Worm (Caenorhabditis elegans): ENCODE measurements around the gene ddn-2.

Gene ddn-2

DNA sequence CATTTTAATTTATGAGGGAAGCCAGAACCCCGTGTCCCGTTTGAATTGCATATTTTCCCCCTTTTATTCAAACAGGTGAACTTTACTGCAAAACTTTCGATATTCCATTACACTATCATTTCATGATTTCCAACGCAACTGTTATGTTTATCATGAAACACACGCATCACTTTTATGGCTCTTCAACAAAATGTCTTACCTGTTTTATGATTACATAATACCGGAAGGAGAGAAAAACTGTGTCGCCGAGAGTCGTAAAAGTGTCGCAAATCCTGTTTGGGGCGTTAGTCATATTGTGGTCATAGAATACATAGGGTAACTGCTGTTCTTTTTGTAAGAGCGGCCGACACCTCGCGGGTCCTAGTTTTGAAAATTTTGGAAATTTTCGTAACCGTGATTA, 16.5 kb upstream of the ddn-2 start:
- TF ChIP-seq Y5F2A.4 (GFP tag; optimal IDR thresholded peaks at IDR 0.05) = no peak
- no peak for TF ChIP-seq Y75B8A.6 (GFP tag; IDR thresholded peaks at IDR 0.05)
- TF ChIP-seq pqm-1 (tag; optimal IDR thresholded peaks at IDR 0.05) = peak; percentile 74
- TF ChIP-seq ces-1 (GFP tag; optimal IDR thresholded peaks at IDR 0.05) = no peak
- TF ChIP-seq F26F4.8 (GFP tag; conservative IDR thresholded peaks at IDR 0.05) = no peak
- no peak for TF ChIP-seq madf-5 (GFP tag; IDR thresholded peaks at IDR 0.05)
- no peak for TF ChIP-seq dmd-8 (GFP tag; IDR thresholded peaks at IDR 0.05)
- no peak for TF ChIP-seq nhr-6 (tag; optimal IDR thresholded peaks at IDR 0.05)
- TF ChIP-seq daf-16 (GFP tag; optimal IDR thresholded peaks at IDR 0.05) = no peak
- peak; percentile 88 for TF ChIP-seq daf-16 (tag; optimal IDR thresholded peaks at IDR 0.05)
- no peak for TF ChIP-seq lin-1 (GFP tag; IDR thresholded peaks at IDR 0.05)
- no peak for TF ChIP-seq lir-3 (tag; optimal IDR thresholded peaks at IDR 0.05)
- no peak for TF ChIP-seq sdz-12 (GFP tag; optimal IDR thresholded peaks at IDR 0.05)
- TF ChIP-seq lim-7 (GFP tag; IDR thresholded peaks at IDR 0.05) = no peak
- no peak for TF ChIP-seq aly-2 (tag; optimal IDR thresholded peaks at IDR 0.05)
- TF ChIP-seq skn-1 (tag; optimal IDR thresholded peaks at IDR 0.05) = no peak
- TF ChIP-seq jun-1 (tag; optimal IDR thresholded peaks at IDR 0.05) = no peak
- no peak for TF ChIP-seq dmd-9 (GFP tag; IDR thresholded peaks at IDR 0.05)
- no peak for TF ChIP-seq zip-11 (GFP tag; IDR thresholded peaks at IDR 0.05)
- peak; percentile 88 for TF ChIP-seq php-3 (GFP tag; IDR thresholded peaks at IDR 0.05)
- no peak for TF ChIP-seq ceh-28 (tag; optimal IDR thresholded peaks at IDR 0.05)
- peak; percentile 27 for TF ChIP-seq hlh-11 (tag; optimal IDR thresholded peaks at IDR 0.05)
- TF ChIP-seq dmd-6 (GFP tag; IDR thresholded peaks at IDR 0.05) = peak; percentile 26; the same call in 1 of the 2 replicates
- TF ChIP-seq duxl-1 (tag; optimal IDR thresholded peaks at IDR 0.05; ENCODE audit: poor library complexity) = no peak
- no peak for TF ChIP-seq ztf-7 (tag; optimal IDR thresholded peaks at IDR 0.05)
- TF ChIP-seq pha-4 (GFP tag; IDR thresholded peaks at IDR 0.05) = no peak
- no peak for TF ChIP-seq pha-4 (tag; optimal IDR thresholded peaks at IDR 0.05)
- peak; percentile 74 for TF ChIP-seq nhr-28 (tag; optimal IDR thresholded peaks at IDR 0.05)
- TF ChIP-seq nhr-102 (tag; optimal IDR thresholded peaks at IDR 0.05) = peak; percentile 56
- TF ChIP-seq mxl-2 (GFP tag; conservative IDR thresholded peaks at IDR 0.05) = no peak
- TF ChIP-seq cey-2 (tag; optimal IDR thresholded peaks at IDR 0.05; ENCODE audit: borderline replicate concordance, insufficient read depth) = no peak
- no peak for TF ChIP-seq nhr-11 (tag; optimal IDR thresholded peaks at IDR 0.05)

DNA sequence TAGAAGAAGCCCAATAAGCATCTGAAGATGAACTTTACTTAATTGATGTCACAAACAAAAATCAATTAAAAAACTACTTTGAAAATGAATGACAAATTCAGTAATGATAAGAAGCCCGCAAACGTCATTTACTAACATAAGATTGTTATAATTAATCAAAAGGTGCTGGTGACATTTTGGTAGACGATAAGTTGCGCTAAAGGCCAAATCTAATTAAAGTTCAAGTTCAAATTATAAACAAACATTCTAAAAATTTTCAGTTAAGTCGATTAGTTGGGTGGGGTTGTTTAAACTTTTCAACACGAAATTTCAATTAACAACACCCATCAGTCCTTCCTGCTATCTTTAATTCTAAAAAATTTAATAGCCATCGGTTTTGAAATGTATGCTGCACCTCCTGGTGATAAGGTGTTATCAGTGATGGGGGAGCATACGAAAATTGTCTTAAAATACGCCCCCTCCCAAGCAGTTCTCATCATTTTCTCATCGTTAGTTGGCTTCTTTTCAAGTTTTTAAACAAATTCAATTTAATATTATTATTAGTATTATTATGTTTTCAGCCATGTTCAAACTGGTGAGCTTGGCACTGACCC, 13.7 kb upstream of the ddn-2 start, which contains the start of the genes clec-62 and clec-63:
TSS of gene clec-62 (minus strand) at position 51 of the 593 bp plus-strand sequence.
TSS of gene clec-63 (plus strand) at position 561 of the 593 bp plus-strand sequence.
- peak; percentile 73 for TF ChIP-seq nhr-28 (tag; optimal IDR thresholded peaks at IDR 0.05)
- peak; percentile 64 for TF ChIP-seq dve-1 (tag; optimal IDR thresholded peaks at IDR 0.05; ENCODE audit: insufficient read depth)
- no peak for TF ChIP-seq daf-16 (GFP tag; optimal IDR thresholded peaks at IDR 0.05)
- peak; percentile 69 for TF ChIP-seq daf-16 (tag; optimal IDR thresholded peaks at IDR 0.05)
- TF ChIP-seq Y105C5A.15 (GFP tag; IDR thresholded peaks at IDR 0.05) = no peak
- peak; percentile 95 for TF ChIP-seq pqm-1 (tag; optimal IDR thresholded peaks at IDR 0.05)
- peak; percentile 56 for TF ChIP-seq php-3 (GFP tag; IDR thresholded peaks at IDR 0.05)
- no peak for TF ChIP-seq mep-1 (tag; optimal IDR thresholded peaks at IDR 0.05)
- no peak for TF ChIP-seq ceh-62 (tag; optimal IDR thresholded peaks at IDR 0.05)
- TF ChIP-seq hlh-11 (tag; optimal IDR thresholded peaks at IDR 0.05) = peak; percentile 41
- TF ChIP-seq dmd-6 (GFP tag; IDR thresholded peaks at IDR 0.05) = peak; percentile 61

DNA sequence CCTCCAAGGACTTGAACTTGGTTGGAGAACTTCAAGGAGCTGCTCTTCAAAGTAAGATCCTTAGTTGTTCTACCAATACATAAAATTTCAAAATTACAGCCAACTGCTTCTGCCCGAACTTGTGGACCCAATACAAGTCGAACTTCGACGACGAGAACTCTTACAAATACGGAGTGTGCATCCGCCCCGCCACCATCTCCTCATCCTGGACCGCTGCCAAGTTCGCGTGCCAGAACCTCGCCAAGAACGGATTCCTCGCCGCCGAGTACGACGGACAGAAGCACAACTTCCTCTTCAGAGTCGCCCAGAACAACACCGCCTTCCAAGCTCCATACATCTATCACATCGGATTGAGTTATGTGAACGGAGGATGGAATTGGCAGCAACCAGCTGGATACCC, 12.2 kb upstream of the ddn-2 start:
- TF ChIP-seq set-16 (GFP tag; IDR thresholded peaks at IDR 0.05) (peak; percentile 56), nhr-10 (tag; optimal IDR thresholded peaks at IDR 0.05) (no peak), egl-27 (tag; optimal IDR thresholded peaks at IDR 0.05) (no peak), dmd-6 (GFP tag; IDR thresholded peaks at IDR 0.05) (no peak), ZK546.5 (tag; optimal IDR thresholded peaks at IDR 0.05) (no peak)

All from whole organism, L4 larva.